Fruit fly (Drosophila melanogaster): ENCODE measurements around the gene CG13284.

dm6 chr2L:16876555-16876954, 28.0 kb upstream of the CG13284 start:
- no peak for TF ChIP-seq kay (GFP tag; ENCODE audit: borderline replicate concordance)
- TF ChIP-seq CG5204 (GFP tag; optimal IDR thresholded peaks at IDR 0.05): no peak
- TF ChIP-seq Mnt (GFP tag; optimal IDR thresholded peaks at IDR 0.05): no peak

Measured in whole organism, adult.